Worm (Caenorhabditis elegans) whole organism, L4 larva: ENCODE results near the gene set-6.

ENCODE experiments used
- Y105C5A.15 ChIP-seq: fragments of 200-800 bp; sonication (Bioruptor generic); IDR thresholded peaks from 2 replicates; pipeline ENCODE4 v1.3.6; 2022; ENCODE audit warnings: missing genetic modification characterization, missing compliant biosample characterization
- ceh-28 ChIP-seq: fragments of 150-350 bp; optimal IDR thresholded peaks from 2 replicates; lab custom pipeline; 2014; ENCODE audit warnings: missing biosample characterization, missing genetic modification reagents, missing genetic modification characterization
- egl-27 ChIP-seq: sonication (generic microtip); optimal IDR thresholded peaks from 3 replicates; lab custom pipeline; 2017; ENCODE audit warnings: missing biosample characterization, missing genetic modification reagents, missing genetic modification characterization
- nhr-237 ChIP-seq: sonication (generic microtip); optimal IDR thresholded peaks from 2 replicates; lab custom pipeline; 2017; ENCODE audit warnings: missing biosample characterization, missing genetic modification characterization
- nhr-25 ChIP-seq: sonication (generic microtip); optimal IDR thresholded peaks from 2 replicates; lab custom pipeline; 2017; ENCODE audit warnings: missing genetic modification characterization, mild to moderate bottlenecking, missing compliant biosample characterization, antibody characterized with exemption, moderate library complexity, borderline replicate concordance; ENCODE audit not compliant: insufficient read depth
- skn-1 ChIP-seq: fragments of 150-350 bp; optimal IDR thresholded peaks from 2 replicates; lab custom pipeline; 2014; ENCODE audit warnings: missing biosample characterization, missing genetic modification characterization

DNA sequence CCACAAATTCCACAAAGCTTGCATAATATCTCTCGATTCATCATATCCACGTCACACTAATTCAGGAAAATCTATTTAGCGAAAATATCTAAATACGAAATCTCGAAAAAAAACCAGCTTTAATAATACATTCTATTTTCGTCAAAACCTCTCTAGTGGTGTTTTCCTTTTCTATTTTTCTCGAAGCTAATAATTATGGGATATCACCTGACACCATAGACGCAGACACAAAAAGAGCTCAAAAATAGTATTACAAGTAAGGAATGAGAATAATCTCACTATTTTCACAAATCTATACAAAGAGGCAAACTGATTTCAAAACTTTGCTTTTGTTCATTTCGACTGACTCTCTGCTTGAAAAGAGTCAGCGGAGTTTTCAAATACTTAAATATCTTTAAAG lies 5.4 kb downstream of the set-6 start:
- TF ChIP-seq nhr-25 (tag; lab: Kevin White, UChicago) (no peak), skn-1 (tag; lab: Kevin White, UChicago) (no peak), Y105C5A.15 (GFP tag; lab: Robert Waterston, UW) (no peak), egl-27 (tag; lab: Kevin White, UChicago) (no peak), ceh-28 (tag; lab: Kevin White, UChicago) (no peak), nhr-237 (no peak)
